Worm (Caenorhabditis elegans): Measurements from ENCODE around the gene mpk-1.

Gene mpk-1

DNA sequence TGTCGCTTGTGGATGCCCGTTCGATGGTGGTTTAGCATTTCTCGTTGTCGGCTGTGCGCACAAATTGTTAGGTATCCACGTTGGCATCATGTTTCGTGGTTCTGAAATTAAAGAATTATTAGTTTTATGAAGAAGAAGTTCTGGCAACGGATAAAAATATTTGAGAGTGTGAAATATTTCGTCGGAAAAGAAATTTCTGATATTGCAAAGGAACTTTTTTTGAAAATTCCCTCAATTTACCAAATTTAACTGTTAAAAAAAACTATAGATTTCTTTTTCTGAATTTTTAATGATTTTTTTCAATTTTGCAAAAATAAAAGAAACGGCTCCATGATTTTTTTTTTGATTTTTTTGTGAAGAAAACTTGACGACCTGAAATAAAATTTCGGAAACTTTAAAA is at the start of gene mpk-1:
mpk-1 (minus strand) TSS at position 101 of the 400 bp plus-strand sequence.
- TF ChIP-seq ama-1 (optimal IDR thresholded peaks at IDR 0.05) (no peak), F13C5.2 (tag; optimal IDR thresholded peaks at IDR 0.05) (no peak), hmg-4 (GFP tag; optimal IDR thresholded peaks at IDR 0.05) (no peak), aly-1 (tag; optimal IDR thresholded peaks at IDR 0.05) (no peak), tra-4 (tag; optimal IDR thresholded peaks at IDR 0.05) (no peak), pes-1 (GFP tag; IDR thresholded peaks at IDR 0.05) (no peak)

ce11 chrIII:4276277-4276676 is 48.4 kb upstream of the mpk-1 start:
- TF ChIP-seq tbx-37 (GFP tag; conservative IDR thresholded peaks at IDR 0.05) (no peak), ama-1 (optimal IDR thresholded peaks at IDR 0.05) (peak; percentile 94)

ce11 chrIII:4275704-4276103 is 47.8 kb upstream of the mpk-1 start:
- TF ChIP-seq F13C5.2 (tag; optimal IDR thresholded peaks at IDR 0.05) = no peak
- TF ChIP-seq ama-1 (optimal IDR thresholded peaks at IDR 0.05) = peak; percentile 41

DNA sequence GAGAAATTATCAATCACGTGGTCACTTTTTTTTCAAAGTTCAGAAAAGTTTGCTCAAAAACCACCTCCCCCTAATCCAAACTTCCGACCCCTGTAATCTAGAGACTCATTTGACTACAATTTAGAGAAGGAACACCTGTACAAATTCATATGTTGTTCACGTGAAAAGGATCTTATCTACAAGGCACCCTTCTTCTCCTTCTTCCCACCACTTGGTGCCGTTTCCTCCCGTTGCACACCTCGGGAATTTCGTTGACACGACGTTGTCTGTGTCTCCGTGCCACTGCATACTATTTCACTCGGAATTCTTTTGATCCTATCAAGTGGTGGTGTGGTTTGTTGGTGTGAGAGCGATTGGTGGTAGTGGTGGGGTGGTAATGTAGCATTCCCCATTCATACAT is 46.6 kb upstream of the mpk-1 start:
- TF ChIP-seq ceh-36 (tag; optimal IDR thresholded peaks at IDR 0.05) (no peak), hmg-4 (GFP tag; optimal IDR thresholded peaks at IDR 0.05) (peak; percentile 26), hnd-1 (tag; optimal IDR thresholded peaks at IDR 0.05) (no peak), flt-1 (GFP tag; IDR thresholded peaks at IDR 0.05) (no peak), ets-7 (tag; optimal IDR thresholded peaks at IDR 0.05) (no peak), tra-4 (tag; optimal IDR thresholded peaks at IDR 0.05) (no peak), F13C5.2 (tag; optimal IDR thresholded peaks at IDR 0.05) (no peak)

- TF ChIP-seq scrt-1 (GFP tag; IDR thresholded peaks at IDR 0.05) (no peak), ceh-36 (tag; optimal IDR thresholded peaks at IDR 0.05) (peak; percentile 69), ama-1 (optimal IDR thresholded peaks at IDR 0.05) (no peak), hnd-1 (tag; optimal IDR thresholded peaks at IDR 0.05) (no peak)
Measured at ce11 chrIII:4272864-4273263, 45.0 kb upstream of the mpk-1 start.

DNA sequence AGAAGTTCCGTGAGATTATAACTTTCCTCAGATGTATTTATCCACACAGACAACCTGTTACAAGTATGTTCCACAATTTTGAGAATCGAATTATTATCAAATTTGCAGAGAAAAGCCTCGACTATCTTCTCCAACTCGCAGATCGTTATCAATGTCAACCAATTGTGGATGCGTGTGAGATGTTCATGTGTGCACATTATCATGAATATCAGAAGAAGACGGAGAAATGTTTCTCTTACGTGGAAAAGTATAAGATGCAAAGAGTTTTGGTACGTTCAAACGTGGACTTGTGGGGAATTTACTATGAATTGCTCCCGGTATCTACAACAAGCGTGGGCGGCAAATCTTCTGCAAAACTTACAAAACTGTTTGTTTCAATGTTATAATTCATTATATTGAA is 43.2 kb upstream of the mpk-1 start:
- TF ChIP-seq ama-1 (optimal IDR thresholded peaks at IDR 0.05) (no peak), sea-1 (GFP tag; conservative IDR thresholded peaks at IDR 0.05) (no peak), hmg-4 (GFP tag; optimal IDR thresholded peaks at IDR 0.05) (no peak), tbx-11 (GFP tag; IDR thresholded peaks at IDR 0.05) (no peak), ets-7 (tag; optimal IDR thresholded peaks at IDR 0.05) (no peak), hmbx-1 (tag; optimal IDR thresholded peaks at IDR 0.05) (no peak), pes-1 (GFP tag; IDR thresholded peaks at IDR 0.05) (no peak), aly-1 (tag; optimal IDR thresholded peaks at IDR 0.05) (no peak), B0310.2 (tag; optimal IDR thresholded peaks at IDR 0.05) (no peak), flt-1 (GFP tag; IDR thresholded peaks at IDR 0.05) (no peak), tra-4 (tag; optimal IDR thresholded peaks at IDR 0.05) (no peak)

- TF ChIP-seq hnd-1 (tag; optimal IDR thresholded peaks at IDR 0.05) (no peak), F13C5.2 (tag; optimal IDR thresholded peaks at IDR 0.05) (peak; percentile 2)
Measured at ce11 chrIII:4269220-4269935, 41.5 kb upstream of the mpk-1 start, which contains the start of the genes sftb-1 and R10E4.1. sftb-1 (minus strand) TSS chrIII:4269270. R10E4.1 (plus strand) TSS chrIII:4269743.

- no peak for TF ChIP-seq F13C5.2 (tag; optimal IDR thresholded peaks at IDR 0.05)
- no peak for TF ChIP-seq sea-1 (GFP tag; conservative IDR thresholded peaks at IDR 0.05)
- TF ChIP-seq tbx-37 (GFP tag; conservative IDR thresholded peaks at IDR 0.05) = no peak
- TF ChIP-seq tbx-11 (GFP tag; IDR thresholded peaks at IDR 0.05) = no peak
- no peak for TF ChIP-seq ama-1 (optimal IDR thresholded peaks at IDR 0.05)
- TF ChIP-seq ceh-36 (tag; optimal IDR thresholded peaks at IDR 0.05) = no peak
Measured at ce11 chrIII:4265892-4266291, 38.0 kb upstream of the mpk-1 start.

- TF ChIP-seq tbx-37 (GFP tag; conservative IDR thresholded peaks at IDR 0.05) (no peak), ets-7 (tag; optimal IDR thresholded peaks at IDR 0.05) (no peak), tbx-11 (GFP tag; IDR thresholded peaks at IDR 0.05) (no peak), aly-1 (tag; optimal IDR thresholded peaks at IDR 0.05) (no peak), pes-1 (GFP tag; IDR thresholded peaks at IDR 0.05) (no peak), scrt-1 (GFP tag; IDR thresholded peaks at IDR 0.05) (no peak), F13C5.2 (tag; optimal IDR thresholded peaks at IDR 0.05) (no peak), flt-1 (GFP tag; IDR thresholded peaks at IDR 0.05) (no peak), B0310.2 (tag; optimal IDR thresholded peaks at IDR 0.05) (no peak), sea-1 (GFP tag; conservative IDR thresholded peaks at IDR 0.05) (no peak), hnd-1 (tag; optimal IDR thresholded peaks at IDR 0.05) (no peak), ceh-36 (tag; optimal IDR thresholded peaks at IDR 0.05) (no peak)
Measured at ce11 chrIII:4263048-4263447, 35.1 kb upstream of the mpk-1 start, which contains the start of gene T08A11.1. T08A11.1 (minus strand) TSS chrIII:4263148.

- TF ChIP-seq flt-1 (GFP tag; IDR thresholded peaks at IDR 0.05) = no peak
- TF ChIP-seq sea-1 (GFP tag; conservative IDR thresholded peaks at IDR 0.05) = no peak
- TF ChIP-seq F13C5.2 (tag; optimal IDR thresholded peaks at IDR 0.05) = no peak
- TF ChIP-seq tra-4 (tag; optimal IDR thresholded peaks at IDR 0.05) = no peak
- no peak for TF ChIP-seq pes-1 (GFP tag; IDR thresholded peaks at IDR 0.05)
- TF ChIP-seq aly-1 (tag; optimal IDR thresholded peaks at IDR 0.05) = no peak
- no peak for TF ChIP-seq ceh-36 (tag; optimal IDR thresholded peaks at IDR 0.05)
- no peak for TF ChIP-seq ets-7 (tag; optimal IDR thresholded peaks at IDR 0.05)
Measured at ce11 chrIII:4257896-4258295, 30.0 kb upstream of the mpk-1 start.
